Worm (Caenorhabditis elegans) whole organism, midembryonic: ENCODE results near the gene tbcc-1.

Source experiments
- T22C8.4 ChIP-seq: fragments of 200-800 bp; sonication (Bioruptor generic); IDR thresholded peaks from 2 replicates; pipeline ENCODE4 v1.3.6; 2022; ENCODE audit warnings: missing genetic modification characterization, missing compliant biosample characterization
- cog-1 ChIP-seq: sonication (generic microtip); optimal IDR thresholded peaks from 2 replicates; lab custom pipeline; 2016; ENCODE audit warnings: missing genetic modification characterization, missing compliant biosample characterization

DNA sequence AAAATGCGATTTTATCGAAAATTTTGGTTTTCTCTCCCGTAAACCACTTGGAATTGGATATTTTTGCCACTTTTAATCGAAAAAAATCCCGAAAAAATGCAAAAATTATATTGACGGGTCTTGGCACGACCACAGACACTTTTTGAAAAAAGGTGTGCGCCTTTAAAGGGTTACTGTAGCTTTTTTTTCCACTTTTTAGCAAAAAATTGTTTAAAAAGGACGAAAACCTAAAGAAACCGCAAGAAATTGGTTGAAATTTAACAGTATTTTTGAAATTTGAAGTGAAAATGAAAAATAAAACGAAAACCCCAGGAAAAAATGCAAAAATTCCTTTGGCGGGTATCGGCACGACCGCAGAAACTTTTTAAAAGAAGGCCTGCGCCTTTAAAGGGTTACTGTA is 6.4 kb upstream of the tbcc-1 start:
- TF ChIP-seq cog-1 = no peak
- no peak for TF ChIP-seq T22C8.4 (GFP tag; lab: Robert Waterston, UW)
